Fruit fly (Drosophila melanogaster): ENCODE data around the gene Mlp84B.

DNA sequence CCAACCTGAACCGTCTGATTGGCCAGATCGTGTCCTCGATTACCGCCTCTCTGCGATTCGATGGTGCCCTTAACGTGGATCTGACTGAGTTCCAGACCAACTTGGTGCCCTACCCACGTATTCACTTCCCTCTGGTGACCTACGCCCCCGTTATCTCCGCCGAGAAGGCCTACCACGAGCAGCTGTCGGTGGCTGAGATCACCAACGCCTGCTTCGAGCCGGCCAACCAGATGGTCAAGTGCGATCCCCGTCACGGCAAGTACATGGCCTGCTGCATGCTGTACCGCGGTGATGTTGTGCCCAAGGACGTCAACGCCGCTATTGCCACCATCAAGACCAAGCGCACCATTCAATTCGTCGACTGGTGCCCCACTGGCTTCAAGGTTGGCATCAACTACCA, 29.6 kb downstream of the Mlp84B start:
- TF ChIP-seq achi (GFP tag; optimal IDR thresholded peaks at IDR 0.05): no peak
- no peak for TF ChIP-seq Hr39 (GFP tag; optimal IDR thresholded peaks at IDR 0.05)
- TF ChIP-seq Blimp-1 (GFP tag; optimal IDR thresholded peaks at IDR 0.05): no peak
- TF ChIP-seq CG10669 (GFP tag; optimal IDR thresholded peaks at IDR 0.05): no peak
- no peak for TF ChIP-seq Ets96B (tag; optimal IDR thresholded peaks at IDR 0.05)
- TF ChIP-seq CG6808 (GFP tag; optimal IDR thresholded peaks at IDR 0.05): no peak
- TF ChIP-seq CG31627 (GFP tag; optimal IDR thresholded peaks at IDR 0.05): no peak
- no peak for TF ChIP-seq ss (GFP tag; optimal IDR thresholded peaks at IDR 0.05)
- TF ChIP-seq Hr4 (GFP tag; optimal IDR thresholded peaks at IDR 0.05): no peak

All from whole organism, prepupa.